Worm (Caenorhabditis elegans) whole organism, L1 larva: ENCODE measurements around the gene idpp-2.
A peak's percentile ranks its signal among the peaks of the same experiment; 100 is the strongest.

Source experiments
- Y116A8C.19 ChIP-seq: sonication (generic microtip); optimal IDR thresholded peaks from 2 replicates; lab custom pipeline; 2016; ENCODE audit warnings: missing compliant biosample characterization, missing genetic modification characterization, borderline replicate concordance
- aha-1 ChIP-seq: fragments of 150-350 bp; optimal IDR thresholded peaks from 2 replicates; lab custom pipeline; 2014; ENCODE audit warnings: missing biosample characterization, missing genetic modification characterization
- alr-1 ChIP-seq: fragments of 200-800 bp; sonication (Bioruptor generic); optimal IDR thresholded peaks from 2 replicates; lab custom pipeline; 2018; ENCODE audit warnings: borderline replicate concordance, mild to moderate bottlenecking, missing genetic modification characterization, missing compliant biosample characterization
- aly-2 ChIP-seq: fragments of 150-350 bp; optimal IDR thresholded peaks from 2 replicates; lab custom pipeline; 2014; ENCODE audit warnings: missing biosample characterization, missing genetic modification characterization
- ceh-90 ChIP-seq: sonication (generic microtip); optimal IDR thresholded peaks from 2 replicates; lab custom pipeline; 2016; ENCODE audit warnings: missing genetic modification characterization, missing compliant biosample characterization
- ces-1 ChIP-seq: fragments of 150-350 bp; optimal IDR thresholded peaks from 2 replicates; lab custom pipeline; 2014; ENCODE audit warnings: missing biosample characterization, missing genetic modification reagents, missing genetic modification characterization
- dpl-1 ChIP-seq, 3 experiments: fragments of 150-350 bp in 2 of 3; sonication (generic microtip) in 1 of 3; optimal IDR thresholded peaks; 2 replicates each; lab custom pipeline; 2014 to 2017; ENCODE audit warnings: missing biosample characterization in 3 of 3, missing genetic modification characterization in 3 of 3, missing genetic modification reagents in 3 of 3
- dsc-1 ChIP-seq: sonication (generic microtip); optimal IDR thresholded peaks from 2 replicates; lab custom pipeline; 2016; ENCODE audit warnings: mild to moderate bottlenecking, missing genetic modification characterization, missing compliant biosample characterization
- efl-1 ChIP-seq, 4 experiments: fragments of 150-350 bp; optimal IDR thresholded peaks in 3 of 4; peaks in 1 of 4; 1 replicate in 1 of 4; 2 replicates in 3 of 4; lab custom pipeline; 2014; ENCODE audit warnings: missing biosample characterization in 2 of 4, missing genetic modification characterization in 2 of 4, missing genetic modification reagents in 2 of 4
- elt-2 ChIP-seq: sonication (generic microtip); optimal IDR thresholded peaks from 2 replicates; lab custom pipeline; 2016; ENCODE audit warnings: missing genetic modification characterization, mild to moderate bottlenecking, inconsistent platforms, missing compliant biosample characterization, missing genetic modification reagents
- fkh-8 ChIP-seq: sonication (generic microtip); optimal IDR thresholded peaks from 2 replicates; lab custom pipeline; 2016; ENCODE audit warnings: mild to moderate bottlenecking, missing genetic modification characterization, missing compliant biosample characterization
- hlh-17 ChIP-seq: fragments of 200-800 bp; sonication (Bioruptor generic); optimal IDR thresholded peaks from 2 replicates; lab custom pipeline; 2018; ENCODE audit warnings: missing genetic modification characterization, mild to moderate bottlenecking, missing compliant biosample characterization, moderate library complexity, borderline replicate concordance
- irx-1 ChIP-seq: sonication (generic microtip); optimal IDR thresholded peaks from 2 replicates; lab custom pipeline; 2016; ENCODE audit warnings: missing genetic modification characterization, missing compliant biosample characterization
- lin-13 ChIP-seq: fragments of 150-350 bp; optimal IDR thresholded peaks from 2 replicates; lab custom pipeline; 2014; ENCODE audit warnings: missing biosample characterization, missing genetic modification reagents, missing genetic modification characterization
- lin-14 ChIP-seq: fragments of 200-800 bp; sonication (Bioruptor generic); optimal IDR thresholded peaks from 2 replicates; lab custom pipeline; 2018; ENCODE audit warnings: mild to moderate bottlenecking, missing genetic modification characterization, moderate library complexity, missing compliant biosample characterization
- lin-35 ChIP-seq, 2 experiments: fragments of 150-350 bp; optimal IDR thresholded peaks; 2 replicates each; lab custom pipeline; 2014; ENCODE audit warnings: missing biosample characterization in 2 of 2, missing genetic modification characterization in 2 of 2, missing genetic modification reagents in 2 of 2
- lin-39 ChIP-seq: fragments of 150-350 bp; optimal IDR thresholded peaks from 2 replicates; lab custom pipeline; 2014; ENCODE audit warnings: missing biosample characterization, missing genetic modification reagents, missing genetic modification characterization
- mab-9 ChIP-seq: fragments of 200-800 bp; sonication (Bioruptor generic); IDR thresholded peaks from 2 replicates; pipeline ENCODE4 v1.3.6; 2022; ENCODE audit warnings: missing genetic modification reagents, missing genetic modification characterization, missing compliant biosample characterization
- mdl-1 ChIP-seq, 2 experiments: fragments of 150-350 bp; optimal IDR thresholded peaks; 2 replicates each; lab custom pipeline; 2014 to 2017; ENCODE audit warnings: missing biosample characterization in 2 of 2, missing genetic modification characterization in 2 of 2, inconsistent platforms in 1 of 2
- nhr-237 ChIP-seq: fragments of 150-350 bp; optimal IDR thresholded peaks from 2 replicates; lab custom pipeline; 2014; ENCODE audit warnings: missing biosample characterization, missing genetic modification characterization
- nhr-47 ChIP-seq: sonication (generic microtip); optimal IDR thresholded peaks from 2 replicates; lab custom pipeline; 2016; ENCODE audit warnings: mild to moderate bottlenecking, missing genetic modification characterization, moderate library complexity, missing compliant biosample characterization
- nhr-84 ChIP-seq: sonication (generic microtip); optimal IDR thresholded peaks from 2 replicates; lab custom pipeline; 2017; ENCODE audit warnings: missing biosample characterization, missing genetic modification characterization
- nhr-85 ChIP-seq: sonication (generic microtip); peaks from one replicate; lab custom pipeline; 2016; ENCODE audit warnings: missing genetic modification characterization, inconsistent platforms, missing compliant biosample characterization
- rnt-1 ChIP-seq: sonication (generic microtip); optimal IDR thresholded peaks from 2 replicates; lab custom pipeline; 2016; ENCODE audit warnings: mild to moderate bottlenecking, missing genetic modification characterization, moderate library complexity, missing compliant biosample characterization
- skn-1 ChIP-seq: fragments of 150-350 bp; optimal IDR thresholded peaks from 2 replicates; lab custom pipeline; 2014; ENCODE audit warnings: missing biosample characterization, missing genetic modification characterization
- sox-4 ChIP-seq: sonication (generic microtip); optimal IDR thresholded peaks from 2 replicates; lab custom pipeline; 2016; ENCODE audit warnings: missing genetic modification characterization, missing compliant biosample characterization
- sptf-1 ChIP-seq: fragments of 150-350 bp; optimal IDR thresholded peaks from 2 replicates; lab custom pipeline; 2014; ENCODE audit warnings: missing biosample characterization, missing genetic modification characterization
- tbx-2 ChIP-seq: sonication (generic microtip); optimal IDR thresholded peaks from 2 replicates; lab custom pipeline; 2016; ENCODE audit warnings: missing genetic modification characterization, missing compliant biosample characterization
- unc-130 ChIP-seq: fragments of 150-350 bp; optimal IDR thresholded peaks from 2 replicates; lab custom pipeline; 2017; ENCODE audit warnings: missing biosample characterization, missing genetic modification characterization, inconsistent platforms
- unc-30 ChIP-seq: sonication (generic microtip); optimal IDR thresholded peaks from 2 replicates; lab custom pipeline; 2017; ENCODE audit warnings: missing biosample characterization, missing genetic modification characterization
- unc-98 ChIP-seq: fragments of 200-800 bp; sonication (Bioruptor generic); IDR thresholded peaks from 2 replicates; pipeline ENCODE4 v1.3.6; 2022; ENCODE audit warnings: missing genetic modification characterization, missing compliant biosample characterization
- vab-15 ChIP-seq: sonication (generic microtip); optimal IDR thresholded peaks from 2 replicates; lab custom pipeline; 2017; ENCODE audit warnings: missing genotype, mild to moderate bottlenecking, missing genetic modification characterization, missing compliant biosample characterization
- zip-4 ChIP-seq: fragments of 200-800 bp; sonication (Bioruptor generic); optimal IDR thresholded peaks from 2 replicates; lab custom pipeline; 2018; ENCODE audit warnings: mild to moderate bottlenecking, missing genetic modification characterization, moderate library complexity, missing compliant biosample characterization

idpp-2 gene

ce11 chrV:21848-22247 lies 20.4 kb downstream of the idpp-2 start:
- TF ChIP-seq elt-2 (tag; lab: Kevin White, UChicago) (peak; percentile 56), aly-2 (tag; lab: Kevin White, UChicago) (no peak), dsc-1 (tag; lab: Kevin White, UChicago) (no peak), zip-4 (no peak), lin-39 (no peak), efl-1 (optimal IDR thresholded peaks at IDR 0.05; lab: Kevin White, UChicago) (no peak), efl-1 (GFP tag; optimal IDR thresholded peaks at IDR 0.05 in 1 of 2; lab: Kevin White, UChicago) (peak in 1 of 2 experiments; percentile 87)
- TF ChIP-seq, all 84 proteins: peak for 2

- TF ChIP-seq dpl-1 (GFP tag; optimal IDR thresholded peaks at IDR 0.05; lab: Kevin White, UChicago) = peak in 2 of 3 experiments; percentile 39 to 65
- TF ChIP-seq efl-1 (optimal IDR thresholded peaks at IDR 0.05; lab: Kevin White, UChicago) = peak in 1 of 2 experiments; percentile 53
- TF ChIP-seq efl-1 (GFP tag; optimal IDR thresholded peaks at IDR 0.05 in 1 of 2; lab: Kevin White, UChicago) = peak; percentile 61 to 93
- peak; percentile 7 to 65 for TF ChIP-seq lin-35 (GFP tag; optimal IDR thresholded peaks at IDR 0.05; lab: Kevin White, UChicago)
- no peak for TF ChIP-seq unc-98 (GFP tag; lab: Robert Waterston, UW)
Observed at ce11 chrV:24181-24580, 22.7 kb downstream of the idpp-2 start.

- no peak for TF ChIP-seq efl-1 (optimal IDR thresholded peaks at IDR 0.05; lab: Kevin White, UChicago)
- TF ChIP-seq efl-1 (GFP tag; optimal IDR thresholded peaks at IDR 0.05 in 1 of 2; lab: Kevin White, UChicago) = peak in 1 of 2 experiments; percentile 42
- TF ChIP-seq rnt-1 = no peak
- TF ChIP-seq, all 84 proteins: peak for 1
Observed at ce11 chrV:27604-28003, 26.2 kb downstream of the idpp-2 start.

ce11 chrV:28270-28669 lies 26.8 kb downstream of the idpp-2 start:
- TF ChIP-seq efl-1 (optimal IDR thresholded peaks at IDR 0.05; lab: Kevin White, UChicago) (no peak), efl-1 (GFP tag; optimal IDR thresholded peaks at IDR 0.05 in 1 of 2; lab: Kevin White, UChicago) (peak in 1 of 2 experiments; percentile 70), lin-14 (GFP tag; lab: Kevin White, UChicago) (no peak)
- TF ChIP-seq, all 84 proteins: peak for 1

- TF ChIP-seq nhr-85 (tag; lab: Kevin White, UChicago) = no peak
- TF ChIP-seq unc-30 (tag; lab: Kevin White, UChicago) = no peak
- TF ChIP-seq fkh-8 = no peak
- no peak for TF ChIP-seq Y116A8C.19 (tag; lab: Kevin White, UChicago)
- no peak for TF ChIP-seq lin-13 (GFP tag; lab: Kevin White, UChicago)
- TF ChIP-seq skn-1 (tag; lab: Kevin White, UChicago) = no peak
- TF ChIP-seq rnt-1 = no peak
- TF ChIP-seq irx-1 (tag; lab: Kevin White, UChicago) = no peak
- TF ChIP-seq ceh-90 = no peak
- TF ChIP-seq lin-35 (GFP tag; optimal IDR thresholded peaks at IDR 0.05; lab: Kevin White, UChicago) = no peak
- no peak for TF ChIP-seq nhr-84 (tag; lab: Kevin White, UChicago)
- no peak for TF ChIP-seq alr-1 (tag; lab: Kevin White, UChicago)
- TF ChIP-seq mab-9 (GFP tag; lab: Robert Waterston, UW) = no peak
- TF ChIP-seq aly-2 (tag; lab: Kevin White, UChicago) = no peak
- no peak for TF ChIP-seq unc-130
- TF ChIP-seq tbx-2 (tag; lab: Kevin White, UChicago) = no peak
- no peak for TF ChIP-seq mdl-1 (tag; optimal IDR thresholded peaks at IDR 0.05; lab: Kevin White, UChicago)
- TF ChIP-seq nhr-47 (tag; lab: Kevin White, UChicago) = no peak
Observed at ce11 chrV:29823-30222, 28.4 kb downstream of the idpp-2 start.

- TF ChIP-seq vab-15 (no peak), ces-1 (GFP tag; lab: Kevin White, UChicago) (no peak), hlh-17 (GFP tag; lab: Kevin White, UChicago) (no peak), sptf-1 (tag; lab: Kevin White, UChicago) (no peak), nhr-237 (tag; lab: Kevin White, UChicago) (no peak), sox-4 (no peak), aha-1 (tag; lab: Kevin White, UChicago) (no peak), alr-1 (tag; lab: Kevin White, UChicago) (no peak), lin-35 (GFP tag; optimal IDR thresholded peaks at IDR 0.05; lab: Kevin White, UChicago) (no peak)
Observed at ce11 chrV:37729-38128, 36.3 kb downstream of the idpp-2 start.
